Fruit fly (Drosophila melanogaster): ENCODE results near the gene Sas10.

The Sas10 gene

dm6 chrX:5338435-5338834 is 21.2 kb downstream of the Sas10 start (continued):
- peak; percentile 12 for TF ChIP-seq CG2678 (tag; optimal IDR thresholded peaks at IDR 0.05)
- TF ChIP-seq amos (GFP tag; IDR thresholded peaks at IDR 0.05; ENCODE audit: partially characterized antibody), result no peak
- TF ChIP-seq Gug (GFP tag; IDR thresholded peaks at IDR 0.05), result no peak
- TF ChIP-seq CG12299 (tag; optimal IDR thresholded peaks at IDR 0.05), result no peak
- TF ChIP-seq Med (GFP tag), result peak; percentile 70
- no peak for TF ChIP-seq CG9797 (GFP tag; optimal IDR thresholded peaks at IDR 0.05)
- no peak for TF ChIP-seq CG3407 (GFP tag; optimal IDR thresholded peaks at IDR 0.05)
- TF ChIP-seq dmrt99B (tag; optimal IDR thresholded peaks at IDR 0.05), result peak; percentile 4
- TF ChIP-seq vnd (GFP tag; IDR thresholded peaks at IDR 0.05; ENCODE audit: partially characterized antibody), result no peak
- TF ChIP-seq chm (GFP tag; IDR thresholded peaks at IDR 0.05), result no peak
- TF ChIP-seq nau (GFP tag; optimal IDR thresholded peaks at IDR 0.05), result no peak
- TF ChIP-seq CG4617 (GFP tag; optimal IDR thresholded peaks at IDR 0.05; ENCODE audit: borderline replicate concordance), result no peak
- no peak for TF ChIP-seq dpn (GFP tag; optimal IDR thresholded peaks at IDR 0.05)
- TF ChIP-seq Fer3 (tag; optimal IDR thresholded peaks at IDR 0.05), result no peak
- no peak for TF ChIP-seq Gsc (GFP tag; IDR thresholded peaks at IDR 0.05)
- TF ChIP-seq crp (GFP tag; optimal IDR thresholded peaks at IDR 0.05), result no peak
- no peak for TF ChIP-seq Fer1 (GFP tag; optimal IDR thresholded peaks at IDR 0.05)
- no peak for TF ChIP-seq Usf (GFP tag; optimal IDR thresholded peaks at IDR 0.05)
- no peak for TF ChIP-seq ci (GFP tag; IDR thresholded peaks at IDR 0.05)
- TF ChIP-seq pan (optimal IDR thresholded peaks at IDR 0.05), result no peak
- TF ChIP-seq pan (GFP tag; optimal IDR thresholded peaks at IDR 0.05 in 1 of 2, IDR thresholded peaks at IDR 0.05 in 1 of 2), result no peak
- no peak for TF ChIP-seq D (optimal IDR thresholded peaks at IDR 0.05)
- TF ChIP-seq D (GFP tag; optimal IDR thresholded peaks at IDR 0.05), result no peak
- TF ChIP-seq row (GFP tag; IDR thresholded peaks at IDR 0.05), result peak; percentile 28; the same call in 1 of the 3 replicates
- TF ChIP-seq jigr1 (GFP tag; IDR thresholded peaks at IDR 0.05), result no peak
- TF ChIP-seq tin (GFP tag; optimal IDR thresholded peaks at IDR 0.05), result no peak
- TF ChIP-seq CG17802 (tag; optimal IDR thresholded peaks at IDR 0.05), result no peak
- peak; percentile 21; the same call in 1 of the 2 replicates for TF ChIP-seq CG9932 (GFP tag; IDR thresholded peaks at IDR 0.05)
- TF ChIP-seq CG12236 (GFP tag; optimal IDR thresholded peaks at IDR 0.05), result no peak
- TF ChIP-seq CG6813 (GFP tag; optimal IDR thresholded peaks at IDR 0.05), result no peak
- TF ChIP-seq CG15696 (tag; optimal IDR thresholded peaks at IDR 0.05), result no peak
- TF ChIP-seq CG32532 (GFP tag; IDR thresholded peaks at IDR 0.05), result no peak
- TF ChIP-seq psq (GFP tag; optimal IDR thresholded peaks at IDR 0.05), result no peak
- TF ChIP-seq sd (tag; optimal IDR thresholded peaks at IDR 0.05), result no peak
- TF ChIP-seq CG5953 (GFP tag; IDR thresholded peaks at IDR 0.05), result no peak
- no peak for TF ChIP-seq CG1233 (GFP tag; optimal IDR thresholded peaks at IDR 0.05)
- TF ChIP-seq CG15479 (GFP tag; optimal IDR thresholded peaks at IDR 0.05), result no peak
- TF ChIP-seq Deaf1 (tag; optimal IDR thresholded peaks at IDR 0.05), result peak; percentile 7
- TF ChIP-seq CG9437 (GFP tag; optimal IDR thresholded peaks at IDR 0.05), result no peak
- no peak for TF ChIP-seq odd (GFP tag; optimal IDR thresholded peaks at IDR 0.05)
- peak; percentile 19 for TF ChIP-seq Hmr (GFP tag; optimal IDR thresholded peaks at IDR 0.05)
- TF ChIP-seq Mrtf (GFP tag; IDR thresholded peaks at IDR 0.05), result no peak
- TF ChIP-seq Antp (GFP tag; optimal IDR thresholded peaks at IDR 0.05), result no peak
- TF ChIP-seq Lhr (GFP tag; optimal IDR thresholded peaks at IDR 0.05), result no peak
- TF ChIP-seq CG30403 (GFP tag; optimal IDR thresholded peaks at IDR 0.05), result no peak
- TF ChIP-seq CG6854 (GFP tag; optimal IDR thresholded peaks at IDR 0.05), result no peak
- TF ChIP-seq Bgb (GFP tag; IDR thresholded peaks at IDR 0.05; ENCODE audit: partially characterized antibody), result no peak
- TF ChIP-seq Oaz (GFP tag; IDR thresholded peaks at IDR 0.05), result no peak
- no peak for TF ChIP-seq Nf-YC (tag; optimal IDR thresholded peaks at IDR 0.05)
- TF ChIP-seq CG31224 (GFP tag; IDR thresholded peaks at IDR 0.05), result no peak
- no peak for TF ChIP-seq h (optimal IDR thresholded peaks at IDR 0.05)
- TF ChIP-seq lilli (GFP tag; optimal IDR thresholded peaks at IDR 0.05), result no peak

All from whole organism, embryonic.